Worm (Caenorhabditis elegans) whole organism, L1 larva: ENCODE results near the gene C35D10.12.

Experiments
- ama-1 ChIP-seq: fragments of 150-350 bp; optimal IDR thresholded peaks from 2 replicates; lab custom pipeline; 2014
- lin-14 ChIP-seq: fragments of 200-800 bp; sonication (Bioruptor generic); optimal IDR thresholded peaks from 2 replicates; lab custom pipeline; 2018; ENCODE audit warnings: mild to moderate bottlenecking, missing genetic modification characterization, moderate library complexity, missing compliant biosample characterization
- lir-3 ChIP-seq: sonication (generic microtip); optimal IDR thresholded peaks from 2 replicates; lab custom pipeline; 2016; ENCODE audit warnings: mild to moderate bottlenecking, missing genetic modification characterization, moderate library complexity, missing compliant biosample characterization; ENCODE audit not compliant: poor library complexity
- nhr-11 ChIP-seq: fragments of 150-350 bp; optimal IDR thresholded peaks from 2 replicates; lab custom pipeline; 2014; ENCODE audit warnings: missing biosample characterization, missing genetic modification characterization
- nhr-237 ChIP-seq: fragments of 150-350 bp; optimal IDR thresholded peaks from 2 replicates; lab custom pipeline; 2014; ENCODE audit warnings: missing biosample characterization, missing genetic modification characterization
- rnt-1 ChIP-seq: sonication (generic microtip); optimal IDR thresholded peaks from 2 replicates; lab custom pipeline; 2016; ENCODE audit warnings: mild to moderate bottlenecking, missing genetic modification characterization, moderate library complexity, missing compliant biosample characterization
- unc-62 ChIP-seq: fragments of 150-350 bp; optimal IDR thresholded peaks from 2 replicates; lab custom pipeline; 2014; ENCODE audit warnings: missing biosample characterization, missing genetic modification reagents, missing genetic modification characterization
- ztf-11 ChIP-seq, 2 experiments: sonication (generic microtip); optimal IDR thresholded peaks; 2 replicates each; lab custom pipeline; 2016 to 2017; ENCODE audit warnings: missing genetic modification characterization in 2 of 2, missing biosample characterization in 1 of 2, missing compliant biosample characterization in 1 of 2

DNA sequence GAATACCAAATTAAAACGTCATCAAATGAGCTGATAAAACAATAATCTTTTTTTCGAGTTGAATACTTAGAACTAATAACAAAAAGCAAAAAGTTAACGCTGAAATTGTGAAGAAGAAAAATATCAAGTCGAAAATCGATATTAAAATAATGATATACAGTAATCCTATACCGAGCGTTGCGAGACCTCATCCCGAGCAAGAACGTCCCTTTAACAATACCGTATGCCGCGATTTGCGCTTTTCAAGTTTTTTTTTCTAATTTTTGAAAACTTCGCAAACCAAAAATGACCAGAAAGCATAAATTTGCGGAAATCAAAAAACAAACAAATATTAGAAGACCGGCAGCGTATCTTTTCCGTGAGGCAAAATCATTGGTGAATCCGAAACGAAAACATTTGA, 16.4 kb upstream of the C35D10.12 start, which contains the start of gene F26F4.5:
- TF ChIP-seq lin-14 (GFP tag; lab: Kevin White, UChicago), result no peak
- no peak for TF ChIP-seq ama-1
- TF ChIP-seq nhr-11, result no peak
- no peak for TF ChIP-seq ztf-11 (tag; optimal IDR thresholded peaks at IDR 0.05; lab: Kevin White, UChicago)
- no peak for TF ChIP-seq lir-3
- no peak for TF ChIP-seq unc-62 (GFP tag; lab: Kevin White, UChicago)
- TF ChIP-seq nhr-237 (tag; lab: Kevin White, UChicago), result no peak
- TF ChIP-seq rnt-1 (tag; lab: Kevin White, UChicago), result no peak
